Fruit fly (Drosophila melanogaster): ENCODE measurements around the gene CG14325.
A peak's percentile ranks its signal among the peaks of the same experiment; 100 is the strongest.

The CG14325 gene

dm6 chr3R:17591831-17592230 lies 35.1 kb upstream of the CG14325 start (continued):
- TF ChIP-seq Ptx1 (GFP tag; IDR thresholded peaks at IDR 0.05) (no peak), CG10979 (tag; optimal IDR thresholded peaks at IDR 0.05) (peak; percentile 40), tap (tag; optimal IDR thresholded peaks at IDR 0.05) (no peak), sr (GFP tag; IDR thresholded peaks at IDR 0.05) (no peak), zfh1 (GFP tag; IDR thresholded peaks at IDR 0.05) (no peak), da (GFP tag; optimal IDR thresholded peaks at IDR 0.05) (no peak), inv (GFP tag; IDR thresholded peaks at IDR 0.05; ENCODE audit: partially characterized antibody) (no peak), nerfin-2 (GFP tag; IDR thresholded peaks at IDR 0.05; ENCODE audit: partially characterized antibody) (no peak), tio (GFP tag; optimal IDR thresholded peaks at IDR 0.05) (no peak), exex (tag; optimal IDR thresholded peaks at IDR 0.05) (no peak), CG8388 (GFP tag; optimal IDR thresholded peaks at IDR 0.05) (no peak), grn (GFP tag; optimal IDR thresholded peaks at IDR 0.05) (no peak), CG11456 (GFP tag; IDR thresholded peaks at IDR 0.05) (no peak), CG8924 (tag; optimal IDR thresholded peaks at IDR 0.05) (peak; percentile 7), Eip74EF (GFP tag; optimal IDR thresholded peaks at IDR 0.05) (no peak), nmo (GFP tag; optimal IDR thresholded peaks at IDR 0.05) (peak; percentile 31), CoRest (tag; optimal IDR thresholded peaks at IDR 0.05) (peak; percentile 10), CG10565 (GFP tag; optimal IDR thresholded peaks at IDR 0.05) (no peak), yki (optimal IDR thresholded peaks at IDR 0.05) (no peak), insv (GFP tag; optimal IDR thresholded peaks at IDR 0.05) (no peak), CG2712 (tag; optimal IDR thresholded peaks at IDR 0.05) (peak; percentile 49), CG14710 (tag; optimal IDR thresholded peaks at IDR 0.05) (peak; percentile 16), tx (GFP tag; optimal IDR thresholded peaks at IDR 0.05) (no peak), CG3281 (GFP tag; optimal IDR thresholded peaks at IDR 0.05) (no peak), ewg (GFP tag; optimal IDR thresholded peaks at IDR 0.05) (no peak), CG11093 (GFP tag; IDR thresholded peaks at IDR 0.05) (no peak), Atf3 (GFP tag; optimal IDR thresholded peaks at IDR 0.05) (no peak), CG11085 (GFP tag; IDR thresholded peaks at IDR 0.05) (no peak), CG33557 (GFP tag; optimal IDR thresholded peaks at IDR 0.05) (no peak), sc (optimal IDR thresholded peaks at IDR 0.05) (no peak), sc (GFP tag; optimal IDR thresholded peaks at IDR 0.05) (no peak), CG9932 (GFP tag; IDR thresholded peaks at IDR 0.05) (no peak), bbx (GFP tag; IDR thresholded peaks at IDR 0.05; ENCODE audit: partially characterized antibody) (no peak), HmgZ (tag; optimal IDR thresholded peaks at IDR 0.05) (no peak), br (optimal IDR thresholded peaks at IDR 0.05) (no peak), CG10274 (GFP tag; optimal IDR thresholded peaks at IDR 0.05) (no peak), CG15269 (tag; optimal IDR thresholded peaks at IDR 0.05) (no peak), CG10267 (tag; optimal IDR thresholded peaks at IDR 0.05) (peak; percentile 9), schlank (tag; optimal IDR thresholded peaks at IDR 0.05) (no peak), CG3995 (GFP tag; optimal IDR thresholded peaks at IDR 0.05) (no peak), Neu2 (GFP tag; optimal IDR thresholded peaks at IDR 0.05; ENCODE audit: borderline replicate concordance) (no peak), CG17361 (GFP tag; IDR thresholded peaks at IDR 0.05) (no peak), CG17829 (tag; optimal IDR thresholded peaks at IDR 0.05) (peak; percentile 12), CG15073 (GFP tag; optimal IDR thresholded peaks at IDR 0.05) (no peak), CG13424 (tag; optimal IDR thresholded peaks at IDR 0.05) (peak; percentile 11), slbo (GFP tag; IDR thresholded peaks at IDR 0.05) (no peak), CG31365 (tag; optimal IDR thresholded peaks at IDR 0.05) (no peak), Awh (GFP tag; IDR thresholded peaks at IDR 0.05) (peak; percentile 58; the same call in 1 of the 2 replicates), CHES-1-like (GFP tag; optimal IDR thresholded peaks at IDR 0.05) (no peak), slou (GFP tag; optimal IDR thresholded peaks at IDR 0.05) (no peak), Hr3 (GFP tag; optimal IDR thresholded peaks at IDR 0.05) (no peak), CG10543 (GFP tag; optimal IDR thresholded peaks at IDR 0.05) (no peak)
